Worm (Caenorhabditis elegans) whole organism, late embryonic: ENCODE results near the gene wrn-1.

Experiments used
- C08G9.2 ChIP-seq: sonication (generic microtip); optimal IDR thresholded peaks from 2 replicates; lab custom pipeline; 2016; ENCODE audit warnings: mild to moderate bottlenecking, missing genetic modification characterization, moderate library complexity, missing compliant biosample characterization
- F13H6.1 ChIP-seq: sonication (generic microtip); optimal IDR thresholded peaks from 2 replicates; lab custom pipeline; 2016; ENCODE audit warnings: missing genetic modification characterization, missing compliant biosample characterization
- K09A11.1 ChIP-seq: sonication (generic microtip); optimal IDR thresholded peaks from 2 replicates; lab custom pipeline; 2017; ENCODE audit warnings: antibody characterized with exemption, mild to moderate bottlenecking, missing genetic modification characterization, missing compliant biosample characterization; ENCODE audit not compliant: insufficient read depth
- T23F11.4 ChIP-seq: fragments of 200-800 bp; sonication (Bioruptor generic); optimal IDR thresholded peaks from 2 replicates; lab custom pipeline; 2018; ENCODE audit warnings: mild to moderate bottlenecking, missing genetic modification characterization, missing compliant biosample characterization
- Y22D7AL.16 ChIP-seq: sonication (generic microtip); optimal IDR thresholded peaks from 2 replicates; lab custom pipeline; 2016; ENCODE audit warnings: missing genetic modification characterization, missing compliant biosample characterization
- ahr-1 ChIP-seq: sonication (generic microtip); optimal IDR thresholded peaks from 2 replicates; lab custom pipeline; 2016; ENCODE audit warnings: missing genetic modification characterization, missing compliant biosample characterization
- ceh-14 ChIP-seq: sonication (generic microtip); optimal IDR thresholded peaks from 2 replicates; lab custom pipeline; 2016; ENCODE audit warnings: missing genotype, missing genetic modification characterization, missing compliant biosample characterization
- ceh-18 ChIP-seq: sonication (generic microtip); optimal IDR thresholded peaks from 2 replicates; lab custom pipeline; 2016; ENCODE audit warnings: missing genetic modification characterization, missing compliant biosample characterization
- ceh-22 ChIP-seq: sonication (generic microtip); optimal IDR thresholded peaks from 2 replicates; lab custom pipeline; 2017; ENCODE audit warnings: missing biosample characterization, missing genetic modification characterization
- ceh-24 ChIP-seq: sonication (generic microtip); optimal IDR thresholded peaks from 2 replicates; lab custom pipeline; 2016; ENCODE audit warnings: mild to moderate bottlenecking, missing genetic modification characterization, missing compliant biosample characterization
- ceh-30 ChIP-seq: fragments of 150-350 bp; optimal IDR thresholded peaks from 2 replicates; lab custom pipeline; 2014; ENCODE audit warnings: missing biosample characterization, missing genetic modification characterization
- ceh-34 ChIP-seq: sonication (generic microtip); optimal IDR thresholded peaks from 2 replicates; lab custom pipeline; 2016; ENCODE audit warnings: mild to moderate bottlenecking, missing genetic modification characterization, missing compliant biosample characterization
- ceh-48 ChIP-seq: sonication (generic microtip); optimal IDR thresholded peaks from 2 replicates; lab custom pipeline; 2016; ENCODE audit warnings: missing genetic modification characterization, inconsistent platforms, missing compliant biosample characterization
- ceh-6 ChIP-seq: fragments of 200-800 bp; sonication (Bioruptor generic); optimal IDR thresholded peaks from 2 replicates; lab custom pipeline; 2018; ENCODE audit warnings: mild to moderate bottlenecking, missing genetic modification characterization, missing compliant biosample characterization
- ceh-9 ChIP-seq: sonication (generic microtip); optimal IDR thresholded peaks from 2 replicates; lab custom pipeline; 2016; ENCODE audit warnings: mild to moderate bottlenecking, missing genetic modification characterization, inconsistent platforms, missing compliant biosample characterization
- dve-1 ChIP-seq: sonication (generic microtip); optimal IDR thresholded peaks from 2 replicates; lab custom pipeline; 2017; ENCODE audit warnings: antibody characterized with exemption, mild to moderate bottlenecking, missing genetic modification characterization, missing compliant biosample characterization
- elt-4 ChIP-seq: sonication (generic microtip); optimal IDR thresholded peaks from 2 replicates; lab custom pipeline; 2016; ENCODE audit warnings: missing genetic modification characterization, missing compliant biosample characterization
- ets-4 ChIP-seq: sonication (generic microtip); optimal IDR thresholded peaks from 2 replicates; lab custom pipeline; 2016; ENCODE audit warnings: missing genetic modification characterization, missing compliant biosample characterization
- fax-1 ChIP-seq: sonication (generic microtip); optimal IDR thresholded peaks from 2 replicates; lab custom pipeline; 2016; ENCODE audit warnings: missing genotype, missing genetic modification characterization, missing compliant biosample characterization
- fkh-10 ChIP-seq: fragments of 150-350 bp; optimal IDR thresholded peaks from 2 replicates; lab custom pipeline; 2014; ENCODE audit warnings: missing biosample characterization, missing genetic modification reagents, missing genetic modification characterization
- fkh-6 ChIP-seq: sonication (generic microtip); optimal IDR thresholded peaks from 2 replicates; lab custom pipeline; 2016; ENCODE audit warnings: missing genetic modification characterization, missing compliant biosample characterization
- hlh-6 ChIP-seq: sonication (generic microtip); optimal IDR thresholded peaks from 2 replicates; lab custom pipeline; 2016; ENCODE audit warnings: missing genotype, missing genetic modification characterization, missing compliant biosample characterization
- hlh-8 ChIP-seq: sonication (generic microtip); optimal IDR thresholded peaks from 2 replicates; lab custom pipeline; 2016; ENCODE audit warnings: missing genotype, missing genetic modification characterization, missing compliant biosample characterization
- lim-6 ChIP-seq: sonication (generic microtip); optimal IDR thresholded peaks from 2 replicates; lab custom pipeline; 2016; ENCODE audit warnings: missing genetic modification characterization, missing compliant biosample characterization
- lin-11 ChIP-seq: fragments of 200-800 bp; sonication (Bioruptor generic); optimal IDR thresholded peaks from 2 replicates; lab custom pipeline; 2018; ENCODE audit warnings: mild to moderate bottlenecking, missing genetic modification characterization, missing compliant biosample characterization
- nfya-1 ChIP-seq: sonication (generic microtip); optimal IDR thresholded peaks from 2 replicates; lab custom pipeline; 2017; ENCODE audit warnings: missing genetic modification characterization, mild to moderate bottlenecking, missing compliant biosample characterization, antibody characterized with exemption, moderate library complexity
- nhr-11 ChIP-seq: fragments of 150-350 bp; optimal IDR thresholded peaks from 2 replicates; lab custom pipeline; 2014; ENCODE audit warnings: missing biosample characterization, missing genetic modification characterization
- nhr-232 ChIP-seq: sonication (generic microtip); optimal IDR thresholded peaks from 2 replicates; lab custom pipeline; 2016; ENCODE audit warnings: missing genetic modification characterization, missing compliant biosample characterization
- odd-2 ChIP-seq: sonication (generic microtip); optimal IDR thresholded peaks from 2 replicates; lab custom pipeline; 2017; ENCODE audit warnings: antibody characterized with exemption, mild to moderate bottlenecking, missing genetic modification characterization, missing compliant biosample characterization
- pag-3 ChIP-seq: sonication (generic microtip); optimal IDR thresholded peaks from 2 replicates; lab custom pipeline; 2016; ENCODE audit warnings: missing compliant biosample characterization, missing genetic modification characterization, borderline replicate concordance
- pax-1 ChIP-seq: fragments of 150-350 bp; optimal IDR thresholded peaks from 2 replicates; lab custom pipeline; 2014; ENCODE audit warnings: missing biosample characterization, missing genetic modification characterization
- pha-2 ChIP-seq: sonication (generic microtip); optimal IDR thresholded peaks from 2 replicates; lab custom pipeline; 2017; ENCODE audit warnings: mild to moderate bottlenecking, missing genetic modification characterization, missing compliant biosample characterization
- pqm-1 ChIP-seq: sonication (generic microtip); optimal IDR thresholded peaks from 2 replicates; lab custom pipeline; 2016; ENCODE audit warnings: missing genetic modification characterization, missing compliant biosample characterization
- pros-1 ChIP-seq: fragments of 150-350 bp; optimal IDR thresholded peaks from 2 replicates; lab custom pipeline; 2014; ENCODE audit warnings: missing biosample characterization, missing genetic modification reagents, missing genetic modification characterization
- ref-2 ChIP-seq: sonication (generic microtip); optimal IDR thresholded peaks from 2 replicates; lab custom pipeline; 2016; ENCODE audit warnings: missing genetic modification characterization, missing compliant biosample characterization
- rnt-1 ChIP-seq: sonication (generic microtip); optimal IDR thresholded peaks from 2 replicates; lab custom pipeline; 2016; ENCODE audit warnings: missing genetic modification characterization, missing compliant biosample characterization
- sdc-2 ChIP-seq: sonication (generic microtip); optimal IDR thresholded peaks from 2 replicates; lab custom pipeline; 2016; ENCODE audit warnings: missing genotype, missing genetic modification characterization, missing compliant biosample characterization
- sox-2 ChIP-seq: fragments of 200-800 bp; sonication (Bioruptor generic); IDR thresholded peaks from 2 replicates; pipeline ENCODE4 v1.3.6; 2022; ENCODE audit warnings: missing genetic modification reagents, missing genetic modification characterization, missing compliant biosample characterization
- sox-4 ChIP-seq: sonication (generic microtip); optimal IDR thresholded peaks from 2 replicates; lab custom pipeline; 2017; ENCODE audit warnings: mild to moderate bottlenecking, missing genetic modification characterization, inconsistent platforms, missing compliant biosample characterization
- syd-9 ChIP-seq: sonication (generic microtip); optimal IDR thresholded peaks from 2 replicates; lab custom pipeline; 2016; ENCODE audit warnings: mild to moderate bottlenecking, missing genetic modification characterization, moderate library complexity, missing compliant biosample characterization
- tbx-2 ChIP-seq: sonication (generic microtip); optimal IDR thresholded peaks from 2 replicates; lab custom pipeline; 2016; ENCODE audit warnings: missing genetic modification characterization, missing compliant biosample characterization
- tbx-7 ChIP-seq: sonication (generic microtip); optimal IDR thresholded peaks from 2 replicates; lab custom pipeline; 2016; ENCODE audit warnings: missing genotype, missing genetic modification characterization, missing compliant biosample characterization
- ttx-3 ChIP-seq: sonication (generic microtip); optimal IDR thresholded peaks from 2 replicates; lab custom pipeline; 2016; ENCODE audit warnings: missing genetic modification reagents, missing genetic modification characterization, missing compliant biosample characterization
- unc-3 ChIP-seq, 2 experiments: fragments of 200-800 bp in 1 of 2; sonication (Bioruptor generic) in 1 of 2; sonication (generic microtip) in 1 of 2; conservative IDR thresholded peaks in 1 of 2; optimal IDR thresholded peaks in 1 of 2; 2 replicates each; pipeline versions ENCODE4 v1.3.6 to Lab custom; 2016 to 2022; ENCODE audit warnings: missing compliant biosample characterization in 2 of 2, missing genetic modification characterization in 2 of 2, missing genetic modification reagents in 1 of 2
- unc-86 ChIP-seq: sonication (generic microtip); optimal IDR thresholded peaks from 2 replicates; lab custom pipeline; 2016; ENCODE audit warnings: missing genetic modification characterization, missing compliant biosample characterization
- ztf-16 ChIP-seq: sonication (generic microtip); optimal IDR thresholded peaks from 2 replicates; lab custom pipeline; 2017; ENCODE audit warnings: missing genetic modification characterization, missing compliant biosample characterization

The wrn-1 gene

DNA sequence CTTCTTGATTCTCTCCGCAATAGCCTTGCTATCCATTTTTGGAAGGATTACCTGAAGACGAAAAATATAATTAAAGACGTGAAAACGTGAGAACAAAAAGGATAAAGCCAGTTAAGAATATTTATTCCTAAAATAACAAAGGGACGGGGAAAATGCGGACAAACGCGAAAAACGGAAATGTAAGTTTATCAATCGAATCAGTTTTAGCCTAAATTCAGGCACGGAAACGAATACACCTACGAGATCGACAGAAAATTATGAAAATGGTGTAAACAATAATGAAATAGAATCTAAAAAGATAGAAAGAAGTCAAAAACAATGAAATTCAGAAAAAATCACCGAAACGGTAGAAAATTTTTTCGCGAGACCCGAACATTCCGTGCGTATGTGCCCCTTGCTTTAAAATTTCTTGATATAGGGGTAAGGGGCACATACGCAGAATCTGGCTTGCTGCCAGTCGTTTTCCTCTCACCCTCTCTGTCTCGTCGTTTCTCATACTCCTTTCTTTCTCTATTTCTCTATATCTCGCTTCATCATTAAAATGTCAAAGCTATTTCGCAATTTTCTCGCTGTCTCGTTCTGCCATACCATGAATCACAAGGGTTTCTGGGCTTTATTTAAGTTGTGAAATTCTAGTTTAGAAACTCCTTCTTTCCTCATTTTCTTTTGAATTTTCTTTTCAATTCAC, 34.0 kb downstream of the wrn-1 start, which contains the start of gene icd-1 (continued):
- peak; percentile 82 for TF ChIP-seq ceh-30 (tag; lab: Kevin White, UChicago)
- no peak for TF ChIP-seq F13H6.1 (tag; lab: Kevin White, UChicago)
- no peak for TF ChIP-seq fkh-10 (GFP tag; lab: Kevin White, UChicago)
- no peak for TF ChIP-seq Y22D7AL.16 (tag; lab: Kevin White, UChicago)
- TF ChIP-seq ztf-16 (tag; lab: Kevin White, UChicago), result no peak
- TF ChIP-seq fkh-6 (tag; lab: Kevin White, UChicago), result no peak
- TF ChIP-seq ttx-3 (tag; lab: Kevin White, UChicago), result no peak
- peak; percentile 96 for TF ChIP-seq nfya-1
- no peak for TF ChIP-seq ceh-9 (tag; lab: Kevin White, UChicago)
- TF ChIP-seq rnt-1 (tag; lab: Kevin White, UChicago), result peak; percentile 72
- TF ChIP-seq hlh-8, result no peak
- TF ChIP-seq pros-1 (tag; lab: Kevin White, UChicago), result peak; percentile 59
- peak; percentile 39 for TF ChIP-seq unc-86 (tag; lab: Kevin White, UChicago)
- no peak for TF ChIP-seq sdc-2 (tag; lab: Kevin White, UChicago)
- no peak for TF ChIP-seq hlh-6
- peak; percentile 7 for TF ChIP-seq C08G9.2 (tag; lab: Kevin White, UChicago)
- no peak for TF ChIP-seq ceh-6
- peak; percentile 68 for TF ChIP-seq ceh-14 (tag; lab: Kevin White, UChicago)
- TF ChIP-seq lim-6, result peak; percentile 13
- TF ChIP-seq lin-11 (tag; lab: Kevin White, UChicago), result no peak
- TF ChIP-seq pax-1 (tag; lab: Kevin White, UChicago), result peak; percentile 87
- TF ChIP-seq pag-3 (tag; lab: Kevin White, UChicago), result no peak
- peak; percentile 79 for TF ChIP-seq ceh-34
- no peak for TF ChIP-seq ets-4
- TF ChIP-seq syd-9 (tag; lab: Kevin White, UChicago), result peak; percentile 54
- TF ChIP-seq ref-2, result peak; percentile 78
- TF ChIP-seq T23F11.4, result no peak
- no peak for TF ChIP-seq unc-3 (GFP tag; conservative IDR thresholded peaks at IDR 0.05; lab: Robert Waterston, UW)
- TF ChIP-seq unc-3 (tag; optimal IDR thresholded peaks at IDR 0.05; lab: Kevin White, UChicago), result no peak
- TF ChIP-seq ceh-22 (tag; lab: Kevin White, UChicago), result no peak
- TF ChIP-seq tbx-2 (tag; lab: Kevin White, UChicago), result peak; percentile 87
- TF ChIP-seq ceh-18 (tag; lab: Kevin White, UChicago), result peak; percentile 93
- peak; percentile 84 for TF ChIP-seq dve-1 (tag; lab: Kevin White, UChicago)
- peak; percentile 17 for TF ChIP-seq ceh-48 (tag; lab: Kevin White, UChicago)
- TF ChIP-seq ceh-24 (tag; lab: Kevin White, UChicago), result no peak
- TF ChIP-seq nhr-232 (tag; lab: Kevin White, UChicago), result no peak
- TF ChIP-seq sox-4 (tag; lab: Kevin White, UChicago), result no peak
- TF ChIP-seq pha-2, result no peak
- no peak for TF ChIP-seq pqm-1 (tag; lab: Kevin White, UChicago)
- no peak for TF ChIP-seq ahr-1 (tag; lab: Kevin White, UChicago)
- TF ChIP-seq elt-4, result no peak
- peak; percentile 4; the same call in 1 of the 2 replicates for TF ChIP-seq sox-2
- TF ChIP-seq fax-1 (tag; lab: Kevin White, UChicago), result peak; percentile 0
- peak; percentile 60 for TF ChIP-seq K09A11.1 (tag; lab: Kevin White, UChicago)
- TF ChIP-seq tbx-7 (tag; lab: Kevin White, UChicago), result no peak
- TF ChIP-seq odd-2 (tag; lab: Kevin White, UChicago), result no peak
- peak; percentile 66 for TF ChIP-seq nhr-11
